Fruit fly (Drosophila melanogaster): Measurements from ENCODE around the gene da.
A peak's percentile ranks its signal among the peaks of the same experiment; 100 is the strongest.

The da gene

DNA sequence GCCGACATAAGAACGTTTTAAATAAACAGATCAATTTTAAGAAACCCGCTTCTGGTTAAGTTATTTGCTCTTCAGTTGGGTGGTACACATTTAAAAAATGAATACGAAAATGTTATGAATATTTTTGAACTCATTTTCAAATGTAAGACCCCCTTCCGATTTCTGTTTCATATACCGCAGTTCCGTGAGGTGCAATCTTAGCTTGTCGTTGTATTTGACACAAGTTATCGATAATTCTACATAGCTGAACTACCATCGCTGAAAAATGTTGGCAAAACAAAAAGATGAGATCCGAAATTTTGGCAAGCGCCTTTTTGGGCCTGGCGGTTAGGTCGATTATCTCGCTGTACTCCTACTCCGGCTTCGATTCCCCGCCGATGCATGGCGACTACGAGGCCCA lies 8.0 kb upstream of the da start, which contains the start of gene gny:
gny (plus strand) TSS at position 239 of the 400 bp plus-strand sequence.
- TF ChIP-seq rn (GFP tag; IDR thresholded peaks at IDR 0.05) (no peak), CG34367 (tag; optimal IDR thresholded peaks at IDR 0.05) (no peak), CG10348 (GFP tag; IDR thresholded peaks at IDR 0.05) (no peak), CG12605 (GFP tag; IDR thresholded peaks at IDR 0.05) (no peak), D1 (tag; optimal IDR thresholded peaks at IDR 0.05) (no peak), gl (tag; optimal IDR thresholded peaks at IDR 0.05) (no peak), CG8301 (tag; optimal IDR thresholded peaks at IDR 0.05) (no peak), Pif1B (GFP tag; optimal IDR thresholded peaks at IDR 0.05) (no peak), CG15710 (tag; optimal IDR thresholded peaks at IDR 0.05) (no peak), fd96Ca (GFP tag; IDR thresholded peaks at IDR 0.05) (no peak), CG9948 (tag; optimal IDR thresholded peaks at IDR 0.05) (no peak), Pif1A (GFP tag; optimal IDR thresholded peaks at IDR 0.05) (no peak), Snoo (tag; optimal IDR thresholded peaks at IDR 0.05) (no peak), CG8159 (tag; optimal IDR thresholded peaks at IDR 0.05) (no peak)

DNA sequence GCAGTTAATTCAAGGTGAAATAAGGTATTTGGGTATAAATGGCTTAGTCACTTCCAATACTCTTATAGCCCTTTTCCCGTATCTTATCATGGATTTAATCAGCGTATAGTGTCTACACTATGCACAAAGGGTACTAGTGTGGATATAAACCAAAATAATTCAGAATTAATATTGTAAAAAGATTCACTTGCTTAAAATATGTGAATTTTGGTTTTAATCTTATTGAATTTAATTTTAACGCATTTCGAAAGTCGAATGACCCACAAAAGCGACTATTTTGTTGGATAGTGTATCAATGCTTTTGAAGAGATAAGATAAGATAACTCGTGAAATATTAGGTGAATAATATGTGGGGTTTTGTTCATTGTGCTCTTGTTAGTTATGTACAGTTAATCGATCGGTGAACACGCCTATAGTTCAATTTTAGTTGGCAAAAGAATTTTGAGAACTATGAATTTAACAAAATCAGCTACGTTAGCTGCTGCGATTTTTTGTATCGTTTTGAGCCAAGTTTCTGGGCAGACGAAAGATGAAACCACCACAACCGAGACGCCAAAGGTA lies 5.9 kb upstream of the da start, which contains the start of gene CG5096:
CG5096 (plus strand) TSS at position 374 of the 561 bp plus-strand sequence.
- TF ChIP-seq CG9948 (tag; optimal IDR thresholded peaks at IDR 0.05) (peak; percentile 32), CG32121 (GFP tag; IDR thresholded peaks at IDR 0.05) (peak; percentile 41; the same call in 1 of the 2 replicates), CG17806 (tag; optimal IDR thresholded peaks at IDR 0.05) (peak; percentile 60), CG12605 (GFP tag; IDR thresholded peaks at IDR 0.05) (no peak), CG8301 (tag; optimal IDR thresholded peaks at IDR 0.05) (no peak), CG4496 (GFP tag; IDR thresholded peaks at IDR 0.05) (peak; percentile 72), CG34367 (tag; optimal IDR thresholded peaks at IDR 0.05) (peak; percentile 3), CG15710 (tag; optimal IDR thresholded peaks at IDR 0.05) (peak; percentile 53), CG10348 (GFP tag; IDR thresholded peaks at IDR 0.05) (no peak), Ets98B (GFP tag; IDR thresholded peaks at IDR 0.05) (peak; percentile 37), Snoo (tag; optimal IDR thresholded peaks at IDR 0.05) (peak; percentile 54)

DNA sequence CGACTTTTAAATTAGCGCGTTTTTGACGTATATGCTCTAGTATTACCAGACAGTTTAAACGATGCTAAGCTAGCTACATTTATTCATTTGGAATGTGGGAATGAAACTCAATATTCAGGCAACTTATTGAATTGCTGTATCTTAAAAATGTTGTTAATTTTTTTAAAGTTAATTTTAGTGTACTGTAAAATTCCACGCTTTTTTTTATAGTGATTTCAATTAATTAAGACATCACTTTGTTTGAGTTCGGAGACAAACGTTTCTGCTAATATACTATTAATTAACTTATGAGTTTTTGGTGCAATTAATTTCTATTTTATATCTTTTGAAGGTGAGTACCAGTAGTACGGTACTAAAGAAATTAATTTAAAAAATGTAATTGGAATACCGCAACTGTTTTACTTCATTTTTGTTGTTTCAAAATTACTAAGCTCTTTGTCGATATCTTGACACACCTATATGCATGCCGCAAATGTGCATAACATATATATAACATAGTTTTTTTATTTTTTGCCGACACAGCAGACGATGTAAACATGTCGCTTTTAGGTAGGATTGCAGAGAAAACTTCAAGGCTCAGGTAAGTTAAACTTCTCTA lies 1.6 kb upstream of the da start, which contains the start of the genes Cdk1 and mRpS7:
Cdk1 (minus strand) TSS at position 55 of the 598 bp plus-strand sequence.
mRpS7 (plus strand) TSS at position 455 of the 598 bp plus-strand sequence.
- no peak for TF ChIP-seq CG14655 (GFP tag; optimal IDR thresholded peaks at IDR 0.05)
- TF ChIP-seq CG17806 (tag; optimal IDR thresholded peaks at IDR 0.05) = peak; percentile 66
- TF ChIP-seq rn (GFP tag; IDR thresholded peaks at IDR 0.05) = no peak
- peak; percentile 70; the same call in 2 of the 3 replicates for TF ChIP-seq CG4496 (GFP tag; IDR thresholded peaks at IDR 0.05)
- TF ChIP-seq CG10348 (GFP tag; IDR thresholded peaks at IDR 0.05) = no peak
- peak; percentile 39 for TF ChIP-seq Pif1A (GFP tag; optimal IDR thresholded peaks at IDR 0.05)
- no peak for TF ChIP-seq Pif1B (GFP tag; optimal IDR thresholded peaks at IDR 0.05)
- TF ChIP-seq D1 (tag; optimal IDR thresholded peaks at IDR 0.05) = no peak
- TF ChIP-seq CG13204 (GFP tag; optimal IDR thresholded peaks at IDR 0.05) = no peak
- TF ChIP-seq fd96Ca (GFP tag; IDR thresholded peaks at IDR 0.05) = no peak
- no peak for TF ChIP-seq EcR (GFP tag; optimal IDR thresholded peaks at IDR 0.05)
- peak; percentile 62 for TF ChIP-seq Snoo (tag; optimal IDR thresholded peaks at IDR 0.05)
- peak; percentile 73 for TF ChIP-seq CG8159 (tag; optimal IDR thresholded peaks at IDR 0.05)
- TF ChIP-seq CG15710 (tag; optimal IDR thresholded peaks at IDR 0.05) = peak; percentile 61
- TF ChIP-seq CG9948 (tag; optimal IDR thresholded peaks at IDR 0.05) = peak; percentile 71
- peak; percentile 55 for TF ChIP-seq CG8301 (tag; optimal IDR thresholded peaks at IDR 0.05)
- peak; percentile 45; the same call in 1 of the 2 replicates for TF ChIP-seq CG32121 (GFP tag; IDR thresholded peaks at IDR 0.05)
- TF ChIP-seq gl (tag; optimal IDR thresholded peaks at IDR 0.05) = no peak
- TF ChIP-seq CG12605 (GFP tag; IDR thresholded peaks at IDR 0.05) = no peak; the same call in 1 of the 2 replicates
- TF ChIP-seq Ets98B (GFP tag; IDR thresholded peaks at IDR 0.05) = peak; percentile 46
- peak; percentile 43 for TF ChIP-seq CG34367 (tag; optimal IDR thresholded peaks at IDR 0.05)

DNA sequence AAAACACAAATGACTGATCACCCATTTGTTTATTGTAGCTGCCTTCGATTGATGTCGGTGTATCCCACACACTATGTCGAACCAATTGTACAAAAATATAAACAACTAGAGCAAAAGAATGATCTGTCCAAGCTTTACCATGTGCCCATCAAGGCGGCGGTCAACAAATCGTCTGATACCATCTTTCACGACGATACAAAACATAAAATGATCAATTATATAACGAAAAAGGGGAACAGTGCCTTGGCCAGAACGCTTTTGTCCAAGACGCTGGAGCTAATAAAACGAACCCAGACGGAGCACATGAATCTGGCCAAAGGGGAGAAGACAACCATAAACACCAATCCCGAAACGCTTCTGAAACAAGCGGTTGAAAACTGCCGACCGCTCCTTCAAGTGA lies 1.1 kb upstream of the da start:
- TF ChIP-seq CG12605 (GFP tag; IDR thresholded peaks at IDR 0.05) (no peak), CG32121 (GFP tag; IDR thresholded peaks at IDR 0.05) (no peak), Ets98B (GFP tag; IDR thresholded peaks at IDR 0.05) (no peak), CG9948 (tag; optimal IDR thresholded peaks at IDR 0.05) (no peak), CG15710 (tag; optimal IDR thresholded peaks at IDR 0.05) (no peak), rn (GFP tag; IDR thresholded peaks at IDR 0.05) (no peak), CG17806 (tag; optimal IDR thresholded peaks at IDR 0.05) (no peak), Snoo (tag; optimal IDR thresholded peaks at IDR 0.05) (no peak), CG34367 (tag; optimal IDR thresholded peaks at IDR 0.05) (no peak), CG8301 (tag; optimal IDR thresholded peaks at IDR 0.05) (no peak), fd96Ca (GFP tag; IDR thresholded peaks at IDR 0.05) (no peak), CG10348 (GFP tag; IDR thresholded peaks at IDR 0.05) (no peak), Pif1B (GFP tag; optimal IDR thresholded peaks at IDR 0.05) (no peak), EcR (GFP tag; optimal IDR thresholded peaks at IDR 0.05) (no peak), D1 (tag; optimal IDR thresholded peaks at IDR 0.05) (no peak)

DNA sequence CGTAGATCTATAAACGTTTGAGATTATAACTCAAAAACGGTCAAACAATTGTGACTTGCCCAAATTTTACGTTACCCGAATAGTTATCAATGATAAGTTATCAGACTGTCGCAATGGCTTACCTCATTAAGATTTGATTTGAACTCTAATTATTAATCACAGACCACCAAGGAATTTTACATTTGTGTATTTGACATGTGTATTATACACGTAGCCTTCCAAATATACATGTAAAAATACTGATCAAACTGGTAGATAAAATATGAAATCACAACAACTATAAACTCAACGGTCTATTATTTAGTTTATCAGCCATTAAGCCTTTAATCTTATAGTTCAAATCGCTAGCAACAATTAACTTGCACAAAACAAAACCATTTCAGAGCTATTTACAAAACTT lies 5.6 kb downstream of the da start:
- TF ChIP-seq CG34367 (tag; optimal IDR thresholded peaks at IDR 0.05) (no peak), CG10348 (GFP tag; IDR thresholded peaks at IDR 0.05) (no peak), CG8301 (tag; optimal IDR thresholded peaks at IDR 0.05) (no peak), Pif1A (GFP tag; optimal IDR thresholded peaks at IDR 0.05) (no peak), CG14655 (GFP tag; optimal IDR thresholded peaks at IDR 0.05) (no peak), CG4496 (GFP tag; IDR thresholded peaks at IDR 0.05) (no peak), Ets98B (GFP tag; IDR thresholded peaks at IDR 0.05) (no peak), Pif1B (GFP tag; optimal IDR thresholded peaks at IDR 0.05) (no peak), CG8159 (tag; optimal IDR thresholded peaks at IDR 0.05) (no peak), EcR (GFP tag; optimal IDR thresholded peaks at IDR 0.05) (no peak), CG17806 (tag; optimal IDR thresholded peaks at IDR 0.05) (no peak), rn (GFP tag; IDR thresholded peaks at IDR 0.05) (no peak), D1 (tag; optimal IDR thresholded peaks at IDR 0.05) (no peak), CG12605 (GFP tag; IDR thresholded peaks at IDR 0.05) (no peak), CG15710 (tag; optimal IDR thresholded peaks at IDR 0.05) (no peak), CG9948 (tag; optimal IDR thresholded peaks at IDR 0.05) (no peak), CG13204 (GFP tag; optimal IDR thresholded peaks at IDR 0.05) (no peak)
